Fruit fly (Drosophila melanogaster): ENCODE data around the gene Pmvk.

Gene Pmvk

DNA sequence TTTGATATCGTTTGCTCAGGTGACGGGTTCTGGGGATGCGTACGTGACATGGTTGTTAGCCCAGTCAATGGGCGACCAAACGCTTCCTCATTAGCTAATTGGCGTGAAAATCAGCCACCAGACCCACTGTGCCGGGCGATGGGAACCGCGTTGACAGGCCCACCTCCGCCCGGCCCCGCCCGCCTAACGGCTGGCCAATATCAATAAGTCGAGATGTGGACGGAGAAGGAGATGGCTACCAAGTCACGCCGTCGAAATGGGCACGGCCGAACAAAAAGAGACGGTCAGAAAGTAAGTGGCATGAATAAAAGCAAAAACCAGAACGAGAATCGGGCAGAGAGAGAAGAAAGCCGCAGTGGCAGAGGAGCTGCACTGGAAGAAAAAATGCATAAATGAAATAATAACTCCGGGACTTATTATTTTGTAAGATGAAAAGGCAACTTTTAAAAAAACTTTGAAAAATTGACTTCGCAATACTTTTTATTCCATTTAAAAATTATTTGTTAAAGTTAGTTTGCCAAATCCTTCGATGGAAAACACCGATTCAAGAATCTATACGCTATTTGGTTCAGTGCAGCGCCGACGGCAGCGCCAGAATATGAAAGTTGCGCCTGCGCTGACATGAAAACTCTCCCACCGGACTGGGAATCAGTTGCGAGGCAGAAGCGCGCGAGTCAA lies 42.2 kb downstream of the Pmvk start, which contains the start of gene CG13082 (continued):
- TF ChIP-seq CG2116 (GFP tag; optimal IDR thresholded peaks at IDR 0.05) (no peak), p53 (GFP tag; optimal IDR thresholded peaks at IDR 0.05) (no peak), CG5953 (GFP tag; IDR thresholded peaks at IDR 0.05) (no peak), Asciz (GFP tag; optimal IDR thresholded peaks at IDR 0.05) (peak; percentile 39), Myb (GFP tag; optimal IDR thresholded peaks at IDR 0.05) (no peak), salm (tag; optimal IDR thresholded peaks at IDR 0.05) (no peak), Max (GFP tag; optimal IDR thresholded peaks at IDR 0.05) (peak; percentile 21), CG1832 (GFP tag; optimal IDR thresholded peaks at IDR 0.05) (no peak), B-H2 (GFP tag; optimal IDR thresholded peaks at IDR 0.05) (no peak), mam (GFP tag; optimal IDR thresholded peaks at IDR 0.05) (no peak), CG11398 (GFP tag; optimal IDR thresholded peaks at IDR 0.05) (no peak), cg (GFP tag; optimal IDR thresholded peaks at IDR 0.05) (no peak), peb (GFP tag; IDR thresholded peaks at IDR 0.05) (0 out of 2 replicates have a peak, but pooled peaks have one; percentile 38), Rx (GFP tag; IDR thresholded peaks at IDR 0.05) (no peak), jigr1 (GFP tag; IDR thresholded peaks at IDR 0.05) (no peak), fd96Cb (tag; optimal IDR thresholded peaks at IDR 0.05) (peak; percentile 59), run (tag; optimal IDR thresholded peaks at IDR 0.05) (no peak), CG12769 (tag; optimal IDR thresholded peaks at IDR 0.05) (no peak), Oli (tag; optimal IDR thresholded peaks at IDR 0.05) (peak; percentile 50), CG31224 (GFP tag; IDR thresholded peaks at IDR 0.05) (no peak), CG2129 (GFP tag; IDR thresholded peaks at IDR 0.05; ENCODE audit: partially characterized antibody) (no peak), zfh1 (GFP tag; IDR thresholded peaks at IDR 0.05) (peak; percentile 65), Meics (GFP tag; optimal IDR thresholded peaks at IDR 0.05) (no peak), CG10462 (GFP tag; optimal IDR thresholded peaks at IDR 0.05) (peak; percentile 14), pita (GFP tag; optimal IDR thresholded peaks at IDR 0.05) (no peak), ara (GFP tag; IDR thresholded peaks at IDR 0.05) (peak; percentile 51; the same call in 1 of the 2 replicates), stc (GFP tag; IDR thresholded peaks at IDR 0.05) (no peak), HLH3B (GFP tag; IDR thresholded peaks at IDR 0.05) (no peak), Fer2 (tag; optimal IDR thresholded peaks at IDR 0.05) (no peak), otp (GFP tag; IDR thresholded peaks at IDR 0.05) (0 out of 3 replicates have a peak, but pooled peaks have one; percentile 5), CG17829 (tag; optimal IDR thresholded peaks at IDR 0.05) (peak; percentile 78), CG11560 (tag; IDR thresholded peaks at IDR 0.05) (no peak), CG7963 (GFP tag; IDR thresholded peaks at IDR 0.05; ENCODE audit: partially characterized antibody) (no peak), CG8359 (GFP tag; optimal IDR thresholded peaks at IDR 0.05; ENCODE audit: borderline replicate concordance) (peak; percentile 62), tio (GFP tag; optimal IDR thresholded peaks at IDR 0.05) (peak; percentile 19), CG1024 (GFP tag; IDR thresholded peaks at IDR 0.05) (no peak), bab2 (GFP tag; optimal IDR thresholded peaks at IDR 0.05) (peak; percentile 55), CG10565 (GFP tag; optimal IDR thresholded peaks at IDR 0.05) (no peak), CG2678 (tag; optimal IDR thresholded peaks at IDR 0.05) (peak; percentile 66), Nf-YB (GFP tag; optimal IDR thresholded peaks at IDR 0.05) (peak; percentile 24), MESR4 (GFP tag; optimal IDR thresholded peaks at IDR 0.05) (no peak), Drgx (GFP tag; IDR thresholded peaks at IDR 0.05) (peak; percentile 55), tna (GFP tag; IDR thresholded peaks at IDR 0.05; ENCODE audit: partially characterized antibody) (no peak), CG14667 (GFP tag; IDR thresholded peaks at IDR 0.05) (no peak), sqz (GFP tag; optimal IDR thresholded peaks at IDR 0.05) (peak; percentile 18), ftz-f1 (GFP tag; optimal IDR thresholded peaks at IDR 0.05) (no peak), pb (GFP tag; optimal IDR thresholded peaks at IDR 0.05) (no peak), CTCF (GFP tag; optimal IDR thresholded peaks at IDR 0.05) (no peak), ap (GFP tag; IDR thresholded peaks at IDR 0.05) (no peak), CG6272 (GFP tag; IDR thresholded peaks at IDR 0.05) (no peak), CG33213 (GFP tag; optimal IDR thresholded peaks at IDR 0.05) (no peak)

All from whole organism, embryonic.